Comparison of ENCODE assay signal across 2 fruit fly cellular contexts in genomic region chr2L:9459372-9460091, dm6.
TF ChIP-seq lines count a peak whose summit lies in the region.

No protein-coding gene starts in this region.

TF ChIP-seq in whole organism, adult, 20 proteins besides CTCF, POLR2A, EP300 and RAD21 (continued from another document):
- no peak for TF ChIP-seq Clk (GFP tag; optimal IDR thresholded peaks at IDR 0.05; lab: Kevin White, UChicago)

TF ChIP-seq in whole organism, embryonic, 481 proteins besides CTCF, POLR2A, EP300 and RAD21 (continued from another document):
- TF ChIP-seq CG12299 (tag; optimal IDR thresholded peaks at IDR 0.05; lab: Kevin White, UChicago) = no peak
- no peak for TF ChIP-seq Dbx (GFP tag; IDR thresholded peaks at IDR 0.05; lab: Robert Waterston, UW)
- no peak for TF ChIP-seq Sox100B (GFP tag; optimal IDR thresholded peaks at IDR 0.05; lab: Kevin White, UChicago)
- TF ChIP-seq CG7372 (GFP tag; IDR thresholded peaks at IDR 0.05; lab: Robert Waterston, UW) = no peak
- no peak for TF ChIP-seq Adf1 (GFP tag; IDR thresholded peaks at IDR 0.05; lab: Robert Waterston, UW)
- TF ChIP-seq abd-A (tag; optimal IDR thresholded peaks at IDR 0.05; lab: Kevin White, UChicago) = no peak
- TF ChIP-seq CG10321 (GFP tag; IDR thresholded peaks at IDR 0.05; lab: Robert Waterston, UW) = 0 out of 2 replicates have a peak, but pooled peaks have one; percentile 11
- no peak for TF ChIP-seq CG14667 (GFP tag; IDR thresholded peaks at IDR 0.05; lab: Robert Waterston, UW)
- TF ChIP-seq CG13123 (GFP tag; optimal IDR thresholded peaks at IDR 0.05; lab: Kevin White, UChicago) = no peak
- no peak for TF ChIP-seq br (optimal IDR thresholded peaks at IDR 0.05; lab: Kevin White, UChicago)
- TF ChIP-seq Dp (GFP tag; optimal IDR thresholded peaks at IDR 0.05; lab: Kevin White, UChicago) = no peak
- peak; percentile 23; the same call in 1 of the 2 replicates for TF ChIP-seq sob (GFP tag; IDR thresholded peaks at IDR 0.05; lab: Robert Waterston, UW)
- no peak for TF ChIP-seq jumu (GFP tag; optimal IDR thresholded peaks at IDR 0.05; lab: Kevin White, UChicago)
- TF ChIP-seq mirr (GFP tag; optimal IDR thresholded peaks at IDR 0.05; lab: Kevin White, UChicago) = peak; percentile 28
- TF ChIP-seq CG3065 (GFP tag; optimal IDR thresholded peaks at IDR 0.05; lab: Kevin White, UChicago) = peak; percentile 35
- TF ChIP-seq CG10209 (GFP tag; optimal IDR thresholded peaks at IDR 0.05; lab: Kevin White, UChicago) = no peak
- TF ChIP-seq hbn (GFP tag; IDR thresholded peaks at IDR 0.05; lab: Robert Waterston, UW; ENCODE audit: partially characterized antibody) = no peak
- peak; percentile 74 for TF ChIP-seq CG34376 (GFP tag; optimal IDR thresholded peaks at IDR 0.05; lab: Kevin White, UChicago)
- no peak for TF ChIP-seq so (GFP tag; IDR thresholded peaks at IDR 0.05; lab: Robert Waterston, UW)
- peak; percentile 9 for TF ChIP-seq CG10543 (GFP tag; optimal IDR thresholded peaks at IDR 0.05; lab: Kevin White, UChicago)
- no peak for TF ChIP-seq unc-4 (GFP tag; IDR thresholded peaks at IDR 0.05; lab: Robert Waterston, UW; ENCODE audit: partially characterized antibody)
- no peak for TF ChIP-seq Ada2b (GFP tag; IDR thresholded peaks at IDR 0.05; lab: Robert Waterston, UW)
- TF ChIP-seq CG34422 (GFP tag; IDR thresholded peaks at IDR 0.05; lab: Robert Waterston, UW) = no peak
- TF ChIP-seq CG18262 (tag; optimal IDR thresholded peaks at IDR 0.05; lab: Kevin White, UChicago) = no peak
- TF ChIP-seq CG11456 (GFP tag; IDR thresholded peaks at IDR 0.05; lab: Robert Waterston, UW) = no peak
- no peak for TF ChIP-seq CG8944 (GFP tag; optimal IDR thresholded peaks at IDR 0.05; lab: Kevin White, UChicago)
- no peak for TF ChIP-seq CG5245 (GFP tag; optimal IDR thresholded peaks at IDR 0.05; lab: Kevin White, UChicago)
- 0 out of 3 replicates have a peak, but pooled peaks have one; percentile 10 for TF ChIP-seq CG34224 (GFP tag; IDR thresholded peaks at IDR 0.05; lab: Robert Waterston, UW; ENCODE audit: partially characterized antibody)
- TF ChIP-seq exex (tag; optimal IDR thresholded peaks at IDR 0.05; lab: Kevin White, UChicago) = peak; percentile 61
- no peak for TF ChIP-seq Lpt (GFP tag; optimal IDR thresholded peaks at IDR 0.05; lab: Kevin White, UChicago)
- no peak for TF ChIP-seq tll (GFP tag; optimal IDR thresholded peaks at IDR 0.05; lab: Kevin White, UChicago)
- TF ChIP-seq ftz-f1 (GFP tag; optimal IDR thresholded peaks at IDR 0.05; lab: Kevin White, UChicago) = peak; percentile 75
- TF ChIP-seq bigmax (GFP tag; optimal IDR thresholded peaks at IDR 0.05; lab: Kevin White, UChicago) = no peak
- peak; percentile 64 for TF ChIP-seq grn (GFP tag; optimal IDR thresholded peaks at IDR 0.05; lab: Kevin White, UChicago)
- TF ChIP-seq Doc2 (GFP tag; IDR thresholded peaks at IDR 0.05; lab: Robert Waterston, UW) = no peak
